Fruit fly (Drosophila melanogaster) whole organism, embryonic: ENCODE measurements around the gene CG4467.

Source experiments
- Ada2b ChIP-seq: fragments of 200-800 bp; sonication (Bioruptor generic); IDR thresholded peaks from 2 replicates; pipeline ENCODE4 v1.3.6; 2022; ENCODE audit warnings: missing biosample characterization, missing genetic modification characterization
- C15 ChIP-seq: fragments of 200-800 bp; sonication (Bioruptor generic); IDR thresholded peaks from 3 replicates; pipeline ENCODE4 v1.3.6; 2022; ENCODE audit warnings: missing biosample characterization, missing genetic modification characterization
- CG10462 ChIP-seq: fragments of 200-800 bp; sonication (Bioruptor generic); optimal IDR thresholded peaks from 2 replicates; lab custom pipeline; 2016; ENCODE audit warnings: missing biosample characterization, missing genetic modification characterization
- CG10543 ChIP-seq: fragments of 200-800 bp; sonication (Bioruptor generic); optimal IDR thresholded peaks from 3 replicates; lab custom pipeline; 2017; ENCODE audit warnings: missing biosample characterization, mild to moderate bottlenecking, missing genetic modification characterization, moderate library complexity
- CG11560 ChIP-seq: fragments of 200-800 bp; sonication (Bioruptor generic); IDR thresholded peaks from 3 replicates; pipeline ENCODE4 v1.3.6; 2022; ENCODE audit warnings: missing biosample characterization, missing genetic modification characterization
- CG11696 ChIP-seq: fragments of 200-800 bp; sonication (Bioruptor generic); IDR thresholded peaks from 2 replicates; pipeline ENCODE4 v1.3.6; 2022; ENCODE audit warnings: missing biosample characterization, missing genetic modification characterization
- CG12942 ChIP-seq: fragments of 200-800 bp; sonication (Bioruptor generic); optimal IDR thresholded peaks from 3 replicates; lab custom pipeline; 2016; ENCODE audit warnings: missing biosample characterization, missing genetic modification characterization
- CG16813 ChIP-seq: fragments of 200-800 bp; sonication (Bioruptor generic); IDR thresholded peaks from 3 replicates; pipeline ENCODE4 v1.3.6; 2022; ENCODE audit warnings: missing biosample characterization, missing genetic modification characterization; ENCODE audit not compliant: partially characterized antibody
- CG18262 ChIP-seq: fragments of 200-800 bp; optimal IDR thresholded peaks from 3 replicates; lab custom pipeline; 2019; ENCODE audit warnings: missing biosample characterization, mild to moderate bottlenecking, missing genetic modification characterization, moderate library complexity
- CG18764 ChIP-seq: fragments of 200-800 bp; sonication (Bioruptor generic); optimal IDR thresholded peaks from 3 replicates; lab custom pipeline; 2016; ENCODE audit warnings: missing biosample characterization, missing genetic modification characterization
- CG2678 ChIP-seq: fragments of 200-800 bp; sonication (Bioruptor generic); optimal IDR thresholded peaks from 3 replicates; lab custom pipeline; 2019; ENCODE audit warnings: missing biosample characterization, mild to moderate bottlenecking, missing genetic modification characterization, moderate library complexity
- CG31441 ChIP-seq: fragments of 200-800 bp; sonication (Bioruptor generic); IDR thresholded peaks from 2 replicates; pipeline ENCODE4 v1.3.6; 2022; ENCODE audit warnings: missing biosample characterization, missing genetic modification characterization
- CG32767 ChIP-seq: fragments of 200-800 bp; sonication (Bioruptor generic); IDR thresholded peaks from 2 replicates; pipeline ENCODE4 v1.3.6; 2022; ENCODE audit warnings: missing biosample characterization, missing genetic modification characterization
- CG3838 ChIP-seq: fragments of 200-800 bp; sonication (Bioruptor generic); optimal IDR thresholded peaks from 3 replicates; lab custom pipeline; 2016; ENCODE audit warnings: missing biosample characterization, missing genetic modification characterization
- CG6272 ChIP-seq: fragments of 200-800 bp; sonication (Bioruptor generic); IDR thresholded peaks from 2 replicates; pipeline ENCODE4 v1.3.6; 2022; ENCODE audit warnings: missing biosample characterization, missing genetic modification characterization
- CG6854 ChIP-seq: fragments of 200-800 bp; sonication (Bioruptor generic); optimal IDR thresholded peaks from 3 replicates; lab custom pipeline; 2017; ENCODE audit warnings: missing biosample characterization, mild to moderate bottlenecking, missing genetic modification characterization
- CG7556 ChIP-seq: fragments of 200-800 bp; sonication (Bioruptor generic); optimal IDR thresholded peaks from 2 replicates; lab custom pipeline; 2017; ENCODE audit warnings: missing biosample characterization, mild to moderate bottlenecking, missing genetic modification characterization
- CG7963 ChIP-seq: fragments of 200-800 bp; sonication (Bioruptor generic); IDR thresholded peaks from 3 replicates; pipeline ENCODE4 v1.3.6; 2022; ENCODE audit warnings: missing biosample characterization, missing genetic modification characterization; ENCODE audit not compliant: partially characterized antibody
- CG9876 ChIP-seq: fragments of 200-800 bp; sonication (Bioruptor generic); optimal IDR thresholded peaks from 2 replicates; lab custom pipeline; 2016; ENCODE audit warnings: missing biosample characterization, missing genetic modification characterization
- CHES-1-like ChIP-seq: fragments of 200-800 bp; sonication (Bioruptor generic); optimal IDR thresholded peaks from 2 replicates; lab custom pipeline; 2016; ENCODE audit warnings: missing biosample characterization, missing genetic modification characterization
- Dfd ChIP-seq, 2 experiments: fragments of >200 bp; optimal IDR thresholded peaks; 2 replicates each; lab custom pipeline; 2017; ENCODE audit warnings: missing biosample characterization in 2 of 2, missing genetic modification characterization in 2 of 2
- Dip3 ChIP-seq: fragments of 200-800 bp; sonication (Bioruptor generic); optimal IDR thresholded peaks from 3 replicates; lab custom pipeline; 2016; ENCODE audit warnings: missing biosample characterization, missing genetic modification characterization
- Hey ChIP-seq: fragments of 200-800 bp; sonication (Bioruptor generic); optimal IDR thresholded peaks from 3 replicates; lab custom pipeline; 2018; ENCODE audit warnings: missing biosample characterization, mild to moderate bottlenecking, missing genetic modification characterization
- HmgZ ChIP-seq: fragments of 200-800 bp; sonication (Bioruptor generic); optimal IDR thresholded peaks from 2 replicates; lab custom pipeline; 2018; ENCODE audit warnings: missing biosample characterization, mild to moderate bottlenecking, missing genetic modification characterization
- Mes4 ChIP-seq: fragments of 200-800 bp; sonication (Bioruptor generic); optimal IDR thresholded peaks from 2 replicates; lab custom pipeline; 2016; ENCODE audit warnings: missing biosample characterization, missing genetic modification characterization
- NC2α ChIP-seq: fragments of 200-800 bp; sonication (Bioruptor generic); optimal IDR thresholded peaks from 2 replicates; lab custom pipeline; 2016; ENCODE audit warnings: missing biosample characterization, missing genetic modification characterization
- PHDP ChIP-seq: fragments of 200-800 bp; sonication (Bioruptor generic); optimal IDR thresholded peaks from 3 replicates; lab custom pipeline; 2018; ENCODE audit warnings: missing biosample characterization, mild to moderate bottlenecking, missing genetic modification characterization, moderate library complexity
- Sry-δ ChIP-seq: fragments of 200-800 bp; sonication (Bioruptor generic); optimal IDR thresholded peaks from 2 replicates; lab custom pipeline; 2016; ENCODE audit warnings: missing biosample characterization, missing genetic modification characterization
- Stat92E ChIP-seq, 3 experiments: fragments of >200 bp in 2 of 3; fragments of 200-800 bp in 1 of 3; sonication (Bioruptor generic) in 1 of 3; optimal IDR thresholded peaks; 2 replicates each; lab custom pipeline; 2017 to 2019; ENCODE audit warnings: missing biosample characterization in 3 of 3, missing genetic modification characterization in 3 of 3, mild to moderate bottlenecking in 1 of 3, moderate library complexity in 1 of 3
- chm ChIP-seq: fragments of 200-800 bp; sonication (Bioruptor generic); IDR thresholded peaks from 2 replicates; pipeline ENCODE4 v1.3.6; 2022; ENCODE audit warnings: missing biosample characterization, missing genetic modification characterization
- danr ChIP-seq: fragments of 200-800 bp; sonication (Bioruptor generic); IDR thresholded peaks from 2 replicates; pipeline ENCODE4 v1.3.6; 2022; ENCODE audit warnings: missing biosample characterization, missing genetic modification characterization
- dati ChIP-seq: fragments of 200-800 bp; sonication (Bioruptor generic); IDR thresholded peaks from 2 replicates; pipeline ENCODE4 v1.3.6; 2022; ENCODE audit warnings: missing biosample characterization, missing genetic modification characterization
- esg ChIP-seq: fragments of 200-800 bp; sonication (Bioruptor generic); conservative IDR thresholded peaks from 2 replicates; pipeline ENCODE4 v1.3.6; 2022; ENCODE audit warnings: missing biosample characterization, missing genetic modification characterization
- fd64A ChIP-seq: fragments of 200-800 bp; sonication (Bioruptor generic); optimal IDR thresholded peaks from 3 replicates; lab custom pipeline; 2018; ENCODE audit warnings: missing biosample characterization, mild to moderate bottlenecking, missing genetic modification characterization
- fru ChIP-seq: fragments of >200 bp; optimal IDR thresholded peaks from 2 replicates; lab custom pipeline; 2017
- inv ChIP-seq: fragments of 200-800 bp; sonication (Bioruptor generic); IDR thresholded peaks from 2 replicates; pipeline ENCODE4 v1.3.6; 2022; ENCODE audit warnings: missing biosample characterization, missing genetic modification characterization; ENCODE audit not compliant: partially characterized antibody
- nerfin-2 ChIP-seq: fragments of 200-800 bp; sonication (Bioruptor generic); IDR thresholded peaks from 2 replicates; pipeline ENCODE4 v1.3.6; 2022; ENCODE audit warnings: missing biosample characterization, missing genetic modification characterization; ENCODE audit not compliant: partially characterized antibody
- nmo ChIP-seq: fragments of 200-800 bp; sonication (Bioruptor generic); optimal IDR thresholded peaks from 2 replicates; lab custom pipeline; 2018; ENCODE audit warnings: missing biosample characterization, mild to moderate bottlenecking, missing genetic modification characterization, moderate library complexity
- oc ChIP-seq: fragments of 200-800 bp; sonication (Bioruptor generic); optimal IDR thresholded peaks from 2 replicates; lab custom pipeline; 2018; ENCODE audit warnings: missing biosample characterization, mild to moderate bottlenecking, missing genetic modification characterization, moderate library complexity
- onecut ChIP-seq: fragments of 200-800 bp; sonication (Bioruptor generic); IDR thresholded peaks from 2 replicates; pipeline ENCODE4 v1.3.6; 2022; ENCODE audit warnings: missing biosample characterization, missing genetic modification characterization
- pzg ChIP-seq: fragments of 200-800 bp; sonication (Bioruptor generic); optimal IDR thresholded peaks from 3 replicates; lab custom pipeline; 2018; ENCODE audit warnings: missing biosample characterization, mild to moderate bottlenecking, missing genetic modification characterization, moderate library complexity
- row ChIP-seq: fragments of 200-800 bp; sonication (Bioruptor generic); IDR thresholded peaks from 3 replicates; pipeline ENCODE4 v1.3.6; 2022; ENCODE audit warnings: missing biosample characterization, missing genetic modification characterization
- salm ChIP-seq: fragments of 200-800 bp; sonication (Bioruptor generic); optimal IDR thresholded peaks from 2 replicates; lab custom pipeline; 2018; ENCODE audit warnings: missing biosample characterization, mild to moderate bottlenecking, missing genetic modification characterization
- sc ChIP-seq, 3 experiments: fragments of >200 bp in 2 of 3; fragments of 200-800 bp in 1 of 3; sonication (Bioruptor generic) in 1 of 3; optimal IDR thresholded peaks; 2 replicates in 2 of 3; 3 replicates in 1 of 3; lab custom pipeline; 2017; ENCODE audit warnings: mild to moderate bottlenecking in 1 of 3, missing biosample characterization in 1 of 3, missing genetic modification characterization in 1 of 3, missing genetic modification reagents in 1 of 3
- sens ChIP-seq: fragments of 200-800 bp; sonication (Bioruptor generic); peaks from one replicate; lab custom pipeline; 2016; ENCODE audit warnings: missing biosample characterization, missing genetic modification characterization
- slp2 ChIP-seq: fragments of 200-800 bp; sonication (Bioruptor generic); optimal IDR thresholded peaks from 2 replicates; lab custom pipeline; 2016; ENCODE audit warnings: missing biosample characterization, missing genetic modification characterization
- sna ChIP-seq: fragments of 200-800 bp; sonication (Bioruptor generic); IDR thresholded peaks from 2 replicates; pipeline ENCODE4 v1.3.6; 2022; ENCODE audit warnings: missing biosample characterization, missing genetic modification characterization; ENCODE audit not compliant: partially characterized antibody
- stc ChIP-seq: fragments of 200-800 bp; sonication (Bioruptor generic); IDR thresholded peaks from 2 replicates; pipeline ENCODE4 v1.3.6; 2022; ENCODE audit warnings: missing biosample characterization, missing genetic modification characterization
- ttk ChIP-seq: fragments of 200-800 bp; sonication (Bioruptor generic); IDR thresholded peaks from 2 replicates; pipeline ENCODE4 v2.1.2; 2022; ENCODE audit warnings: missing biosample characterization, missing genetic modification characterization
- zen2 ChIP-seq: fragments of 200-800 bp; sonication (Bioruptor generic); IDR thresholded peaks from 3 replicates; pipeline ENCODE4 v1.3.6; 2022; ENCODE audit warnings: missing biosample characterization, missing genetic modification characterization; ENCODE audit not compliant: partially characterized antibody

CG4467 gene

dm6 chr3R:23280806-23281257, 32.1 kb upstream of the CG4467 start, which contains the start of the genes orb and Cdc16 (continued):
- TF ChIP-seq CG9876 (GFP tag; lab: Kevin White, UChicago) = peak; percentile 47
- TF ChIP-seq sens (GFP tag; lab: Kevin White, UChicago) = peak; percentile 96
- peak; percentile 87 for TF ChIP-seq esg (GFP tag; lab: Robert Waterston, UW)
- no peak; the same call in 1 of the 2 replicates for TF ChIP-seq sna (GFP tag; lab: Robert Waterston, UW)
- TF ChIP-seq CG11560 (tag; lab: Robert Waterston, UW) = peak; percentile 61; the same call in 2 of the 3 replicates
- TF ChIP-seq slp2 (GFP tag; lab: Kevin White, UChicago) = peak; percentile 64
- TF ChIP-seq CG10543 (GFP tag; lab: Kevin White, UChicago) = peak; percentile 83
- no peak for TF ChIP-seq CG16813 (GFP tag; lab: Robert Waterston, UW)
- TF ChIP-seq Hey (tag; lab: Kevin White, UChicago) = no peak
- TF ChIP-seq fd64A (GFP tag; lab: Kevin White, UChicago) = no peak
- TF ChIP-seq row (GFP tag; lab: Robert Waterston, UW) = peak; percentile 96
- peak; percentile 97 for TF ChIP-seq PHDP (tag; lab: Kevin White, UChicago)
- TF ChIP-seq onecut (GFP tag; lab: Robert Waterston, UW) = peak; percentile 81
- TF ChIP-seq pzg (GFP tag; lab: Kevin White, UChicago) = peak; percentile 58
- no peak for TF ChIP-seq sc (optimal IDR thresholded peaks at IDR 0.05; lab: Kevin White, UChicago)
- TF ChIP-seq sc (GFP tag; optimal IDR thresholded peaks at IDR 0.05; lab: Kevin White, UChicago) = peak; percentile 67
- peak; percentile 60 for TF ChIP-seq CG3838 (GFP tag; lab: Kevin White, UChicago)
- TF ChIP-seq HmgZ = peak; percentile 91
- peak; percentile 93 for TF ChIP-seq nmo (GFP tag; lab: Kevin White, UChicago)
- TF ChIP-seq CG11696 = peak; percentile 80
- peak; percentile 91 for TF ChIP-seq oc
- TF ChIP-seq zen2 (GFP tag; lab: Robert Waterston, UW) = no peak
- TF ChIP-seq Stat92E (GFP tag; optimal IDR thresholded peaks at IDR 0.05; lab: Kevin White, UChicago) = peak in 1 of 3 experiments; percentile 59
- peak; percentile 88 for TF ChIP-seq CG6272
- TF ChIP-seq stc (GFP tag; lab: Robert Waterston, UW) = peak; percentile 95
- TF ChIP-seq CG18262 (tag; lab: Kevin White, UChicago) = peak; percentile 91
- no peak for TF ChIP-seq Dfd (GFP tag; optimal IDR thresholded peaks at IDR 0.05; lab: Kevin White, UChicago)
- TF ChIP-seq Ada2b (GFP tag; lab: Robert Waterston, UW) = peak; percentile 91
- TF ChIP-seq dati (GFP tag; lab: Robert Waterston, UW) = peak; percentile 74; the same call in 1 of the 2 replicates
- peak; percentile 91 for TF ChIP-seq CG7556 (GFP tag; lab: Kevin White, UChicago)
- peak; percentile 95 for TF ChIP-seq CG31441
- peak; percentile 30 for TF ChIP-seq Mes4 (GFP tag; lab: Kevin White, UChicago)
- TF ChIP-seq salm (tag; lab: Kevin White, UChicago) = peak; percentile 87
- TF ChIP-seq Dip3 (GFP tag; lab: Kevin White, UChicago) = peak; percentile 74
- TF ChIP-seq C15 (GFP tag; lab: Robert Waterston, UW) = peak; percentile 84
- peak; percentile 76 for TF ChIP-seq CG6854 (GFP tag; lab: Kevin White, UChicago)
- TF ChIP-seq nerfin-2 (GFP tag; lab: Robert Waterston, UW) = no peak
- TF ChIP-seq inv = no peak
- TF ChIP-seq NC2α (GFP tag; lab: Kevin White, UChicago) = peak; percentile 49
- TF ChIP-seq CG10462 = peak; percentile 73
- TF ChIP-seq CG2678 (tag; lab: Kevin White, UChicago) = peak; percentile 94
- TF ChIP-seq CHES-1-like (GFP tag; lab: Kevin White, UChicago) = peak; percentile 68
- peak; percentile 38 for TF ChIP-seq Sry-δ (GFP tag; lab: Kevin White, UChicago)
- peak; percentile 90 for TF ChIP-seq CG18764
- TF ChIP-seq CG32767 = peak; percentile 85
- TF ChIP-seq chm (GFP tag; lab: Robert Waterston, UW) = peak; percentile 88
- TF ChIP-seq CG12942 = peak; percentile 91
- no peak for TF ChIP-seq fru (lab: Kevin White, UChicago)
- no peak for TF ChIP-seq CG7963 (GFP tag; lab: Robert Waterston, UW)
- TF ChIP-seq ttk (GFP tag; lab: Robert Waterston, UW) = peak; percentile 92
- peak; percentile 60; the same call in 1 of the 2 replicates for TF ChIP-seq danr (GFP tag; lab: Robert Waterston, UW)
